Worm (Caenorhabditis elegans): ENCODE measurements around the gene spp-19.

The spp-19 gene

DNA sequence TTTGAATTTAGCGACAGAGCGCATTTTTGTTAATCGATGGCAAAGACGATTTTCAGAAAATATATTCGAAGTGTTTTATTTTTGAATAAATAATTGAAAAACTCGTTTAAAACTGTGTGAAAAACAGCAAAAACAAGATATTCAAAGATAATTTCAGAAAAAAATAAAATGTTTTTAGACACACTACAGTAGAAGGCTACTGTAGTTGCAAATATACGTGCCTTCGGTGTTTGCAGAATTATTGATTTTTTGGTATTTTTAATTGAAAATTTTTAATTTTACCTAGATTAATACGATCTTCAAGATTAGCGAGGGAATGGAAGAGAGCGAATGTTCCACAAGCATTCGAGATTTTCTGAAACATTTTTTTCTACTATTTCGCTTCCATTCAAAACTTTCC lies 50.9 kb downstream of the spp-19 start:
- TF ChIP-seq tbx-37 (GFP tag; conservative IDR thresholded peaks at IDR 0.05): no peak
- no peak for TF ChIP-seq flt-1 (GFP tag; IDR thresholded peaks at IDR 0.05)
- no peak for TF ChIP-seq sea-1 (GFP tag; conservative IDR thresholded peaks at IDR 0.05)
- no peak for TF ChIP-seq ets-7 (tag; optimal IDR thresholded peaks at IDR 0.05)
- no peak for TF ChIP-seq ceh-13 (GFP tag; optimal IDR thresholded peaks at IDR 0.05)
- no peak for TF ChIP-seq tra-4 (tag; optimal IDR thresholded peaks at IDR 0.05)
- TF ChIP-seq ceh-36 (tag; optimal IDR thresholded peaks at IDR 0.05): no peak
- no peak for TF ChIP-seq F13C5.2 (tag; optimal IDR thresholded peaks at IDR 0.05)
- TF ChIP-seq pes-1 (GFP tag; IDR thresholded peaks at IDR 0.05): no peak
- TF ChIP-seq tbx-11 (GFP tag; IDR thresholded peaks at IDR 0.05): no peak
- no peak for TF ChIP-seq aly-1 (tag; optimal IDR thresholded peaks at IDR 0.05)
- no peak for TF ChIP-seq hmg-4 (GFP tag; optimal IDR thresholded peaks at IDR 0.05)
- no peak for TF ChIP-seq ama-1 (optimal IDR thresholded peaks at IDR 0.05)
- no peak for TF ChIP-seq B0310.2 (tag; optimal IDR thresholded peaks at IDR 0.05)
- no peak for TF ChIP-seq hnd-1 (tag; optimal IDR thresholded peaks at IDR 0.05)
- TF ChIP-seq scrt-1 (GFP tag; IDR thresholded peaks at IDR 0.05): no peak
